Fruit fly (Drosophila melanogaster): Measurements from ENCODE around the gene CG15317.

Gene CG15317

DNA sequence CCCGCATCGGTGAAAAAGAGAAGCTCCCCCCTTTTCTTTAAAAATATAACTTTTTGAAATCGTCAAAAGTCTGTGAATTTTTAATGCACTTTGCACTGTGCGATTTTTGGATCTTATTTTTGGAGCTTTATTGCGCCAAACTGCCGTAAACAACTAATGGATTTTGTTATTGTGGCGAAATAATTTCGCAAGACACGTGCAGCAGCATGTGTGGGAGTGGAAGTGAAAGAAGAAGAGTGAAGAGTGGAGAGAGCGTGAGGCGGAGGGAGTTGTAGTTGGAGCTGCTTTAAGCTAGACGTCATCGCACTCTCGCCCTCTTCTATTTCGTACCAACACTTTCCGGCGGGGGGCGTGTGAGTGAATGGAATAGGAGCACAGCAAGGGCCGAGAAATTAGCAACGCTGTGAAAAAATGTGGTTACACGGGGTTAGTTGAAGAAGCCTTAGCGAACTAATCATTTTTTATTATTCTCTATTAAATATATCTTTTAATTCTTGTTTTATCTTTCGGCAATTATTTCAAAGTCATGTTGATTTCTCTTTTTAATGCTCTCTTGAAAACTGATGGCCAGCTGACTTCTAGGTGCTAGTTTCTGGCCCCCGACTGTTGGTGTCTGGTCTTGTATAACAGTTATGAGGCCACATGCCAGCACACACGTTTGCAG, 27.2 kb upstream of the CG15317 start (continued):
- TF ChIP-seq Six4 (GFP tag; optimal IDR thresholded peaks at IDR 0.05) (peak; percentile 78), gsb-n (tag; optimal IDR thresholded peaks at IDR 0.05) (peak; percentile 91), mam (GFP tag; optimal IDR thresholded peaks at IDR 0.05) (peak; percentile 74), cad (GFP tag; optimal IDR thresholded peaks at IDR 0.05) (no peak), Xrp1 (GFP tag; IDR thresholded peaks at IDR 0.05) (peak; percentile 95), CG10979 (tag; optimal IDR thresholded peaks at IDR 0.05) (peak; percentile 93), sna (GFP tag; IDR thresholded peaks at IDR 0.05; ENCODE audit: partially characterized antibody) (no peak), grau (tag; optimal IDR thresholded peaks at IDR 0.05) (peak; percentile 95), CrebB (tag; optimal IDR thresholded peaks at IDR 0.05) (peak; percentile 92), Oaz (GFP tag; IDR thresholded peaks at IDR 0.05) (peak; percentile 88), zfh1 (GFP tag; IDR thresholded peaks at IDR 0.05) (peak; percentile 93), Ptx1 (GFP tag; IDR thresholded peaks at IDR 0.05) (peak; percentile 95), CG42726 (GFP tag; IDR thresholded peaks at IDR 0.05; ENCODE audit: partially characterized antibody) (no peak), dimm (GFP tag; IDR thresholded peaks at IDR 0.05) (peak; percentile 63; the same call in 1 of the 2 replicates), CG6765 (GFP tag; optimal IDR thresholded peaks at IDR 0.05) (peak; percentile 84), CG4617 (GFP tag; optimal IDR thresholded peaks at IDR 0.05; ENCODE audit: borderline replicate concordance) (peak; percentile 72), gsb (GFP tag; IDR thresholded peaks at IDR 0.05) (peak; percentile 78), CG10565 (GFP tag; optimal IDR thresholded peaks at IDR 0.05) (peak; percentile 29), CG5245 (GFP tag; optimal IDR thresholded peaks at IDR 0.05) (peak; percentile 72), CG9609 (GFP tag; optimal IDR thresholded peaks at IDR 0.05) (peak; percentile 62), Xbp1 (GFP tag; optimal IDR thresholded peaks at IDR 0.05) (peak; percentile 91), Neu2 (GFP tag; optimal IDR thresholded peaks at IDR 0.05; ENCODE audit: borderline replicate concordance) (no peak), dan (GFP tag; IDR thresholded peaks at IDR 0.05) (peak; percentile 38; the same call in 1 of the 2 replicates), dmrt11E (tag; optimal IDR thresholded peaks at IDR 0.05) (peak; percentile 78), bowl (GFP tag; IDR thresholded peaks at IDR 0.05) (peak; percentile 87), rib (GFP tag; IDR thresholded peaks at IDR 0.05) (peak; percentile 92), Sox100B (GFP tag; optimal IDR thresholded peaks at IDR 0.05) (peak; percentile 96), Trl (optimal IDR thresholded peaks at IDR 0.05) (peak in 1 of 2 experiments; percentile 8), Trl (GFP tag; optimal IDR thresholded peaks at IDR 0.05) (peak; percentile 13), CG11560 (tag; IDR thresholded peaks at IDR 0.05) (peak; percentile 81), CG14667 (GFP tag; IDR thresholded peaks at IDR 0.05) (peak; percentile 79), pzg (GFP tag; optimal IDR thresholded peaks at IDR 0.05) (peak; percentile 11), prd (optimal IDR thresholded peaks at IDR 0.05) (no peak), prd (GFP tag; IDR thresholded peaks at IDR 0.05) (peak; percentile 93), CG11723 (GFP tag; optimal IDR thresholded peaks at IDR 0.05) (peak; percentile 95), Lhr (GFP tag; optimal IDR thresholded peaks at IDR 0.05) (peak; percentile 83), MESR4 (GFP tag; optimal IDR thresholded peaks at IDR 0.05) (peak; percentile 31), Doc3 (GFP tag; IDR thresholded peaks at IDR 0.05; ENCODE audit: partially characterized antibody) (no peak)

DNA sequence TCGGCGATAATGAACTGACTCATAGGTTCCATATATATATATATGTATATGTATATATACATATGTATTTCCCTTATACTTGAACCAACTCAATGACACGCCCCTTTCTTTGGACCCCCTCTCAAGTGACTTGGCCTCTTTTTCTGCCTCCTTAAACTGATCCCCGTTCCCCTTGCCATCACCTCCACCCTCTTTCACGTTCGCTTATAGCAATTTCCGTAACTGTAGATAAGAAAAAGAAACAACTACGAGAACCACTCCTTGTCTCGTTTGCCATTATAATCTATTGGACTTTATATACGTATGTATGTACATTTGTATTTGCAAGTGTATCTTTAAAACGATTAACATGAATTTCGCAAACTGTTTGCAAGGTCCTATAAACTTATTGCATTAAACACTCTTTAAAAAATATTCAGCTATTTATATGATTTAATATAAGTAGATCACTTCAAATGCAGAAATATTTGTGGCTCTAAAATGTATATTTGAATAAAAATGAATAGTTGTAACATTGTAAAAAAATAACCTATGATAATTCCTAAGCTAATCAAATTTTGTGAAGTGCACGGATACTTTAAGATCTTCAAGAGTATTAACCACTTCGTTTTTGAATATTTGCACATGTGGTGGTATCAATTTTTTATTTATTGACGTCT, 26.4 kb upstream of the CG15317 start:
- no peak for TF ChIP-seq fru (optimal IDR thresholded peaks at IDR 0.05)
- TF ChIP-seq Dek (tag; optimal IDR thresholded peaks at IDR 0.05), result peak; percentile 34
- peak; percentile 33 for TF ChIP-seq CG8924 (tag; optimal IDR thresholded peaks at IDR 0.05)
- TF ChIP-seq dm (GFP tag; optimal IDR thresholded peaks at IDR 0.05), result no peak
- TF ChIP-seq phol (tag; optimal IDR thresholded peaks at IDR 0.05), result no peak
- no peak for TF ChIP-seq Usf (GFP tag; optimal IDR thresholded peaks at IDR 0.05)
- TF ChIP-seq Aef1 (GFP tag; IDR thresholded peaks at IDR 0.05), result no peak
- peak; percentile 5; the same call in 1 of the 2 replicates for TF ChIP-seq CG32532 (GFP tag; IDR thresholded peaks at IDR 0.05)
- TF ChIP-seq CG10147 (GFP tag; optimal IDR thresholded peaks at IDR 0.05), result peak; percentile 59
- peak; percentile 29; the same call in 1 of the 3 replicates for TF ChIP-seq row (GFP tag; IDR thresholded peaks at IDR 0.05)
- TF ChIP-seq CG3281 (GFP tag; optimal IDR thresholded peaks at IDR 0.05), result peak; percentile 70
- peak; percentile 31 for TF ChIP-seq org-1 (GFP tag; optimal IDR thresholded peaks at IDR 0.05)
- TF ChIP-seq lilli (GFP tag; optimal IDR thresholded peaks at IDR 0.05), result peak; percentile 50
- peak; percentile 57 for TF ChIP-seq CG18599 (GFP tag; optimal IDR thresholded peaks at IDR 0.05)

Measured in whole organism, embryonic.